Fruit fly (Drosophila melanogaster) Kc167 (cell line): ENCODE measurements around the gene Rhp.

Source experiments
- Myc ChIP-seq: fragments of >200 bp; optimal IDR thresholded peaks from 2 replicates; lab custom pipeline; 2017; ENCODE audit warnings: missing external identifiers
- Sin3A ChIP-seq: fragments of >200 bp; optimal IDR thresholded peaks from 2 replicates; lab custom pipeline; 2018; ENCODE audit warnings: missing external identifiers
- h ChIP-seq: fragments of >200 bp; optimal IDR thresholded peaks from 3 replicates; lab custom pipeline; 2018; ENCODE audit warnings: missing external identifiers
- insv ChIP-seq: fragments of >200 bp; optimal IDR thresholded peaks from 3 replicates; lab custom pipeline; 2018; ENCODE audit warnings: missing external identifiers
- psq ChIP-seq: fragments of >200 bp; optimal IDR thresholded peaks from 2 replicates; lab custom pipeline; 2017; ENCODE audit warnings: missing external identifiers
- ttk ChIP-seq: sonication (Bioruptor generic); optimal IDR thresholded peaks from 2 replicates; lab custom pipeline; 2017; ENCODE audit warnings: missing external identifiers

DNA sequence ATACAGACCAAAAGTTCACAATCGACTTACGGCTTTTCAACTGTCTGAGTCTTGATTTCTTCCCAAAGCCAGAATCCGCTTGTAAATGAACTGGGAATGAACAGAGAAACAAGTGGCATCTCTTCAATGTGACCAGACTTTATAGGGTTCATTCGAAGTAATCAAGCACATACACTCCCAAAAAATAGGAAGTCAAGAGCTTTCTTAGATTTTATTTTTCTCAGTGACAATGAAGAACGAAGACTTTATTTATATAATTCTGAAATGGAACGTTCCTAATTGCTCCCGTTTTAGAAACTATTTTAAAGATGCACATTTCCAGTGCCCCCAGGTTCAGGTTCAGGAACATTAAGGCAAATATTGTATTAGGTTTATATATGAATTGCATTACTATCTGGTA, 19.2 kb downstream of the Rhp start:
- TF ChIP-seq insv (lab: Kevin White, UChicago): no peak
- TF ChIP-seq Myc: no peak
- TF ChIP-seq h: no peak
- TF ChIP-seq Sin3A (lab: Kevin White, UChicago): no peak
- TF ChIP-seq psq (lab: Kevin White, UChicago): no peak
- no peak for TF ChIP-seq ttk (lab: Kevin White, UChicago)
